Fruit fly (Drosophila melanogaster): Measurements from ENCODE around the gene Vps45.

The Vps45 gene

dm6 chr3R:9612217-9612616 lies 48.5 kb downstream of the Vps45 start (continued):
- TF ChIP-seq CG43689 (GFP tag; IDR thresholded peaks at IDR 0.05) (no peak), CG3065 (GFP tag; optimal IDR thresholded peaks at IDR 0.05) (no peak), bigmax (GFP tag; optimal IDR thresholded peaks at IDR 0.05) (no peak), CG14860 (GFP tag; IDR thresholded peaks at IDR 0.05; ENCODE audit: partially characterized antibody) (peak; percentile 80), CrebB (tag; optimal IDR thresholded peaks at IDR 0.05) (no peak), CG14014 (GFP tag; IDR thresholded peaks at IDR 0.05) (no peak), usp (GFP tag; optimal IDR thresholded peaks at IDR 0.05) (no peak), E2f1 (GFP tag; IDR thresholded peaks at IDR 0.05) (no peak), Sox102F (GFP tag; optimal IDR thresholded peaks at IDR 0.05) (peak; percentile 31), CG17802 (tag; optimal IDR thresholded peaks at IDR 0.05) (no peak), CG1602 (GFP tag; optimal IDR thresholded peaks at IDR 0.05) (no peak), CG17359 (tag; optimal IDR thresholded peaks at IDR 0.05) (no peak), tin (GFP tag; optimal IDR thresholded peaks at IDR 0.05) (no peak), row (GFP tag; IDR thresholded peaks at IDR 0.05) (peak; percentile 40; the same call in 2 of the 3 replicates), CG17328 (GFP tag; IDR thresholded peaks at IDR 0.05) (no peak), sens-2 (GFP tag; IDR thresholded peaks at IDR 0.05) (no peak), CG34224 (GFP tag; IDR thresholded peaks at IDR 0.05; ENCODE audit: partially characterized antibody) (peak; percentile 58; the same call in 1 of the 3 replicates), nmo (GFP tag; optimal IDR thresholded peaks at IDR 0.05) (no peak), Hr51 (GFP tag; optimal IDR thresholded peaks at IDR 0.05) (no peak), CG8924 (tag; optimal IDR thresholded peaks at IDR 0.05) (no peak), CG5180 (GFP tag; optimal IDR thresholded peaks at IDR 0.05) (no peak), CG13775 (GFP tag; optimal IDR thresholded peaks at IDR 0.05) (no peak), Vsx1 (GFP tag; optimal IDR thresholded peaks at IDR 0.05) (no peak), CG4424 (GFP tag; optimal IDR thresholded peaks at IDR 0.05) (no peak), Scr (GFP tag; IDR thresholded peaks at IDR 0.05; ENCODE audit: partially characterized antibody) (peak; percentile 56), Bdp1 (GFP tag; optimal IDR thresholded peaks at IDR 0.05) (no peak), vnd (GFP tag; IDR thresholded peaks at IDR 0.05; ENCODE audit: partially characterized antibody) (peak; percentile 68), Lim3 (GFP tag; IDR thresholded peaks at IDR 0.05) (no peak), CG12155 (GFP tag; optimal IDR thresholded peaks at IDR 0.05) (no peak), hb (GFP tag; IDR thresholded peaks at IDR 0.05; ENCODE audit: partially characterized antibody) (peak; percentile 64; the same call in 1 of the 3 replicates), CG17912 (GFP tag; optimal IDR thresholded peaks at IDR 0.05) (no peak), NK7.1 (GFP tag; optimal IDR thresholded peaks at IDR 0.05) (no peak), nerfin-2 (GFP tag; IDR thresholded peaks at IDR 0.05; ENCODE audit: partially characterized antibody) (peak; percentile 71), hth (optimal IDR thresholded peaks at IDR 0.05) (no peak), cwo (GFP tag; optimal IDR thresholded peaks at IDR 0.05) (no peak), Opbp (GFP tag; IDR thresholded peaks at IDR 0.05; ENCODE audit: partially characterized antibody) (no peak), Ravus (GFP tag; IDR thresholded peaks at IDR 0.05) (no peak), CG2678 (tag; optimal IDR thresholded peaks at IDR 0.05) (peak; percentile 13), ab (GFP tag; optimal IDR thresholded peaks at IDR 0.05) (no peak), CG7745 (tag; optimal IDR thresholded peaks at IDR 0.05) (no peak), CG9215 (GFP tag; IDR thresholded peaks at IDR 0.05) (no peak), CG10462 (GFP tag; optimal IDR thresholded peaks at IDR 0.05) (no peak), phol (tag; optimal IDR thresholded peaks at IDR 0.05) (no peak), odd (GFP tag; optimal IDR thresholded peaks at IDR 0.05) (no peak), CG10979 (tag; optimal IDR thresholded peaks at IDR 0.05) (no peak), CG11398 (GFP tag; optimal IDR thresholded peaks at IDR 0.05) (no peak), Bgb (GFP tag; IDR thresholded peaks at IDR 0.05; ENCODE audit: partially characterized antibody) (peak; percentile 38), D19B (GFP tag; optimal IDR thresholded peaks at IDR 0.05) (peak; percentile 81), bsh (GFP tag; optimal IDR thresholded peaks at IDR 0.05) (peak in 1 of 2 experiments; percentile 4), MTF-1 (GFP tag; optimal IDR thresholded peaks at IDR 0.05; ENCODE audit: borderline replicate concordance) (no peak)

All from whole organism, embryonic.